Worm (Caenorhabditis elegans): ENCODE measurements around the gene C29A12.22.

C29A12.22 gene

DNA sequence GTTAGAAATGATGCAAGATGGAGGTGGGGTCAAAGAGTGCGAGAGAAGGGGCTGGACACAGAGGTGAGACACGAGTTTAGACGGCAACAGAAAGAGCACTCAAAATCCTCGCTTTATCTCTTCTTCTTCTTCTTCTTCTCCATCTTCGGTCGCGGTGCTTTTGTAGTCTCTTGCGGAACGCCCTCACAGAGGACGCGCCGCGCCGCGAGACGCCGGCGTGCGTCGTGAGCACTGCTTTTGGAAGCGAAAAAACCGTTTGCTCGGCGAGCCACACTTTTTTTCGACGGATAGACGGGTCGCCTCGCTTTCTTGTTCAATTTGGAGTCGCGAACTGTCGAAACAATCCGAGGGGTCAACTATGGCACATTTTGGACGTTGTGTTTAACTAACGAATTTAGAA, 20.9 kb upstream of the C29A12.22 start, which contains the start of gene D1054.9:
D1054.9 (minus strand) TSS at position 137 of the 400 bp plus-strand sequence.
- TF ChIP-seq R02D3.7 (tag; optimal IDR thresholded peaks at IDR 0.05) (no peak), ama-1 (optimal IDR thresholded peaks at IDR 0.05) (no peak), nhr-77 (tag; optimal IDR thresholded peaks at IDR 0.05) (no peak), unc-62 (GFP tag; optimal IDR thresholded peaks at IDR 0.05) (no peak), ceh-16 (tag; optimal IDR thresholded peaks at IDR 0.05) (no peak), egl-5 (tag; optimal IDR thresholded peaks at IDR 0.05) (no peak), unc-39 (tag; optimal IDR thresholded peaks at IDR 0.05) (no peak), ZK546.5 (tag; optimal IDR thresholded peaks at IDR 0.05) (no peak), ztf-4 (tag; optimal IDR thresholded peaks at IDR 0.05) (no peak), snpc-4 (tag; optimal IDR thresholded peaks at IDR 0.05) (no peak), nhr-237 (tag; optimal IDR thresholded peaks at IDR 0.05) (no peak), nhr-11 (tag; optimal IDR thresholded peaks at IDR 0.05) (no peak), ceh-28 (tag; optimal IDR thresholded peaks at IDR 0.05) (no peak), nhr-43 (tag; optimal IDR thresholded peaks at IDR 0.05; ENCODE audit: poor library complexity, severe bottlenecking) (no peak)

- no peak for TF ChIP-seq elt-1 (tag; optimal IDR thresholded peaks at IDR 0.05)
- no peak for TF ChIP-seq unc-39 (tag; optimal IDR thresholded peaks at IDR 0.05)
- no peak for TF ChIP-seq lsy-12 (tag; optimal IDR thresholded peaks at IDR 0.05)
- TF ChIP-seq fkh-10 (GFP tag; optimal IDR thresholded peaks at IDR 0.05), result no peak
- no peak for TF ChIP-seq nhr-76 (tag; optimal IDR thresholded peaks at IDR 0.05)
- no peak for TF ChIP-seq sea-2 (GFP tag; optimal IDR thresholded peaks at IDR 0.05)
- no peak for TF ChIP-seq ceh-28 (tag; optimal IDR thresholded peaks at IDR 0.05)
- no peak for TF ChIP-seq nfya-1 (tag; optimal IDR thresholded peaks at IDR 0.05; ENCODE audit: insufficient read depth)
- TF ChIP-seq ceh-9 (tag; optimal IDR thresholded peaks at IDR 0.05), result no peak
- no peak for TF ChIP-seq nhr-237 (tag; optimal IDR thresholded peaks at IDR 0.05)
- no peak for TF ChIP-seq jun-1 (tag; optimal IDR thresholded peaks at IDR 0.05)
- TF ChIP-seq eor-1 (tag; optimal IDR thresholded peaks at IDR 0.05), result no peak
- no peak for TF ChIP-seq elt-3 (tag; optimal IDR thresholded peaks at IDR 0.05)
- no peak for TF ChIP-seq nhr-28 (tag; optimal IDR thresholded peaks at IDR 0.05)
- TF ChIP-seq tbx-2 (tag; optimal IDR thresholded peaks at IDR 0.05), result no peak
- no peak for TF ChIP-seq egl-5 (tag; optimal IDR thresholded peaks at IDR 0.05)
- TF ChIP-seq snpc-4 (tag; optimal IDR thresholded peaks at IDR 0.05), result no peak
- TF ChIP-seq hmg-11 (tag; optimal IDR thresholded peaks at IDR 0.05), result no peak
These were observed 19.1 kb upstream of the C29A12.22 start, which contains the start of gene D1054.10 for ce11 chrV:10792775-10793174. TSS of gene D1054.10 (minus strand) at chrV:10792875.

DNA sequence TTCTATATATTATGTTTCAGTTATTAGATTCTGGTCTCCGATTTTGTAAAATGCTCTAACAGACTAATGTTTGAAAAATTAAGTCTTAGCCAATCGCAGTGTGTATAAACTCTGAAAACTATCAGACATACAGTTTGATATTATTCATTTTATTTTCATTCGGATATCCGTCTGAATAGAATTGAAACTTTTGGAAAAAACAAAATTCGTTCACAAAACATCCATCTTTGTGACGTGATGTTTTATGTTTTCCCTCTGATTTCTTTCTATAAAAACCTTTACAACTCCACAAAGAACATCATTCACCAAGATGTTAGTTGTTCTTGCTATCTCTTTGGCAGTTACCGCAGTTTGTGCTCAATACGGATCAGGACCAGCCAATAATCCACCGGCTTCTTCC, 18.4 kb upstream of the C29A12.22 start, which contains the start of gene ule-3:
ule-3 (plus strand) TSS at position 301 of the 400 bp plus-strand sequence.
- TF ChIP-seq lin-39 (tag; optimal IDR thresholded peaks at IDR 0.05), result no peak
- no peak for TF ChIP-seq ceh-28 (tag; optimal IDR thresholded peaks at IDR 0.05)
- no peak for TF ChIP-seq mdl-1 (tag; optimal IDR thresholded peaks at IDR 0.05)
- TF ChIP-seq daf-12 (tag; optimal IDR thresholded peaks at IDR 0.05), result no peak
- no peak for TF ChIP-seq skn-1 (tag; optimal IDR thresholded peaks at IDR 0.05)
- TF ChIP-seq fkh-2 (tag; optimal IDR thresholded peaks at IDR 0.05), result no peak
- no peak for TF ChIP-seq lin-15B (tag; optimal IDR thresholded peaks at IDR 0.05)
- TF ChIP-seq hmg-11 (tag; optimal IDR thresholded peaks at IDR 0.05), result no peak
- no peak for TF ChIP-seq elt-3 (tag; optimal IDR thresholded peaks at IDR 0.05)
- TF ChIP-seq eor-1 (tag; optimal IDR thresholded peaks at IDR 0.05), result no peak
- no peak for TF ChIP-seq R02D3.7 (tag; optimal IDR thresholded peaks at IDR 0.05)

- TF ChIP-seq nhr-28 (tag; optimal IDR thresholded peaks at IDR 0.05), result no peak
- TF ChIP-seq lsy-12 (tag; optimal IDR thresholded peaks at IDR 0.05), result no peak
- no peak for TF ChIP-seq nhr-67 (tag; optimal IDR thresholded peaks at IDR 0.05)
- no peak for TF ChIP-seq zag-1 (tag; optimal IDR thresholded peaks at IDR 0.05)
- no peak for TF ChIP-seq nhr-23 (tag; optimal IDR thresholded peaks at IDR 0.05)
- TF ChIP-seq lin-39 (tag; optimal IDR thresholded peaks at IDR 0.05), result no peak
- no peak for TF ChIP-seq eor-1 (tag; optimal IDR thresholded peaks at IDR 0.05)
- no peak for TF ChIP-seq mml-1 (tag; optimal IDR thresholded peaks at IDR 0.05)
- TF ChIP-seq nhr-25 (tag; optimal IDR thresholded peaks at IDR 0.05), result no peak
- TF ChIP-seq nhr-76 (tag; optimal IDR thresholded peaks at IDR 0.05), result no peak
- TF ChIP-seq ceh-28 (tag; optimal IDR thresholded peaks at IDR 0.05), result no peak
- TF ChIP-seq ama-1 (optimal IDR thresholded peaks at IDR 0.05), result no peak
- no peak for TF ChIP-seq nhr-237 (tag; optimal IDR thresholded peaks at IDR 0.05)
- no peak for TF ChIP-seq jun-1 (tag; optimal IDR thresholded peaks at IDR 0.05)
- TF ChIP-seq nhr-77 (tag; optimal IDR thresholded peaks at IDR 0.05), result no peak
- TF ChIP-seq snpc-4 (tag; optimal IDR thresholded peaks at IDR 0.05), result no peak
- no peak for TF ChIP-seq ceh-16 (tag; optimal IDR thresholded peaks at IDR 0.05)
These were observed 17.4 kb upstream of the C29A12.22 start for ce11 chrV:10794463-10794862.

Measured in whole organism, L3 larva.